Worm (Caenorhabditis elegans) whole organism, L3 larva: ENCODE measurements around the gene ZK856.14.

ENCODE experiments used
- aly-2 ChIP-seq: fragments of 150-350 bp; optimal IDR thresholded peaks from 2 replicates; lab custom pipeline; 2014; ENCODE audit warnings: missing biosample characterization, missing genetic modification characterization
- ama-1 ChIP-seq: fragments of 150-350 bp; optimal IDR thresholded peaks from 2 replicates; lab custom pipeline; 2018
- elt-1 ChIP-seq: fragments of 150-350 bp; optimal IDR thresholded peaks from 2 replicates; lab custom pipeline; 2014; ENCODE audit warnings: missing biosample characterization, missing genetic modification characterization
- nhr-77 ChIP-seq: fragments of 150-350 bp; optimal IDR thresholded peaks from 2 replicates; lab custom pipeline; 2014; ENCODE audit warnings: missing biosample characterization, missing genetic modification characterization
- snpc-4 ChIP-seq: fragments of 150-350 bp; optimal IDR thresholded peaks from 2 replicates; lab custom pipeline; 2014; ENCODE audit warnings: missing biosample characterization, missing genetic modification characterization
- unc-62 ChIP-seq: fragments of 150-350 bp; sonication (generic microtip); optimal IDR thresholded peaks from 4 replicates; lab custom pipeline; 2014; ENCODE audit warnings: missing biosample characterization, missing genetic modification reagents, missing genetic modification characterization
- ztf-11 ChIP-seq: fragments of 150-350 bp; optimal IDR thresholded peaks from 2 replicates; lab custom pipeline; 2014; ENCODE audit warnings: missing biosample characterization, missing genetic modification characterization
- ztf-4 ChIP-seq: fragments of 150-350 bp; optimal IDR thresholded peaks from 2 replicates; lab custom pipeline; 2014; ENCODE audit warnings: missing biosample characterization, missing genetic modification characterization

- TF ChIP-seq ztf-11 (no peak), unc-62 (GFP tag; lab: Kevin White, UChicago) (peak; percentile 66), elt-1 (peak; percentile 55), ztf-4 (tag; lab: Kevin White, UChicago) (no peak), aly-2 (tag; lab: Kevin White, UChicago) (no peak), snpc-4 (peak; percentile 35), nhr-77 (tag; lab: Kevin White, UChicago) (no peak), ama-1 (lab: Kevin White, UChicago) (no peak)
These were observed 42.2 kb upstream of the ZK856.14 start for ce11 chrV:10174632-10175075.
